Worm (Caenorhabditis elegans) whole organism, L4 larva: Measurements from ENCODE around the gene lin-52.

ENCODE experiments used
- D1046.2 ChIP-seq: fragments of 200-800 bp; sonication (Bioruptor generic); IDR thresholded peaks from 2 replicates; pipeline ENCODE4 v1.3.6; 2022; ENCODE audit warnings: missing genetic modification characterization, missing compliant biosample characterization
- F44E2.7 ChIP-seq: fragments of 200-800 bp; sonication (Bioruptor generic); IDR thresholded peaks from 2 replicates; pipeline ENCODE4 v2.1.2; 2022; ENCODE audit warnings: missing genetic modification characterization, missing compliant biosample characterization
- R02D3.7 ChIP-seq: fragments of 150-350 bp; sonication (generic microtip); optimal IDR thresholded peaks from 3 replicates; lab custom pipeline; 2014; ENCODE audit warnings: missing biosample characterization, missing genetic modification characterization
- T20F7.1 ChIP-seq: fragments of 200-800 bp; sonication (Bioruptor generic); optimal IDR thresholded peaks from 2 replicates; lab custom pipeline; 2018; ENCODE audit warnings: mild to moderate bottlenecking, missing genetic modification characterization, missing compliant biosample characterization
- Y105C5A.15 ChIP-seq: fragments of 200-800 bp; sonication (Bioruptor generic); IDR thresholded peaks from 2 replicates; pipeline ENCODE4 v1.3.6; 2022; ENCODE audit warnings: missing genetic modification characterization, missing compliant biosample characterization
- Y48G9A.11 ChIP-seq: fragments of 200-800 bp; sonication (Bioruptor generic); IDR thresholded peaks from 2 replicates; pipeline ENCODE4 v1.3.6; 2022; ENCODE audit warnings: missing genetic modification reagents, missing genetic modification characterization, missing compliant biosample characterization
- Y5F2A.4 ChIP-seq: fragments of 200-800 bp; sonication (Bioruptor generic); optimal IDR thresholded peaks from 2 replicates; lab custom pipeline; 2018; ENCODE audit warnings: mild to moderate bottlenecking, missing genetic modification characterization, missing compliant biosample characterization
- Y75B8A.6 ChIP-seq: fragments of 200-800 bp; sonication (Bioruptor generic); IDR thresholded peaks from 2 replicates; pipeline ENCODE4 v1.3.6; 2022; ENCODE audit warnings: missing genetic modification reagents, missing genetic modification characterization, missing compliant biosample characterization
- ZK337.2 ChIP-seq: fragments of 200-800 bp; sonication (Bioruptor generic); IDR thresholded peaks from 2 replicates; pipeline ENCODE4 v1.3.6; 2022; ENCODE audit warnings: missing genetic modification reagents, missing genetic modification characterization, missing compliant biosample characterization
- ZK546.5 ChIP-seq, 2 experiments: sonication (generic microtip); optimal IDR thresholded peaks; 2 replicates each; lab custom pipeline; 2017; ENCODE audit warnings: missing biosample characterization in 2 of 2, missing genetic modification characterization in 2 of 2
- aha-1 ChIP-seq: fragments of 150-350 bp; peaks from one replicate; lab custom pipeline; 2014; ENCODE audit warnings: missing biosample characterization, missing genetic modification characterization
- ama-1 ChIP-seq: fragments of 150-350 bp; optimal IDR thresholded peaks from 2 replicates; lab custom pipeline; 2014; ENCODE audit warnings: inconsistent platforms, mixed read lengths
- arid-1 ChIP-seq: fragments of 200-800 bp; sonication (Bioruptor generic); conservative IDR thresholded peaks from 2 replicates; pipeline ENCODE4 v1.3.6; 2022; ENCODE audit warnings: missing genetic modification reagents, missing genetic modification characterization, missing compliant biosample characterization
- ceh-20 ChIP-seq: fragments of 200-800 bp; sonication (Bioruptor generic); IDR thresholded peaks from 2 replicates; pipeline ENCODE4 v1.3.6; 2022; ENCODE audit warnings: missing genetic modification reagents, missing genetic modification characterization, missing compliant biosample characterization
- ceh-32 ChIP-seq: sonication (generic microtip); optimal IDR thresholded peaks from 2 replicates; lab custom pipeline; 2016; ENCODE audit warnings: mild to moderate bottlenecking, missing genetic modification characterization, missing compliant biosample characterization; ENCODE audit not compliant: poor library complexity
- ceh-44 ChIP-seq: fragments of 200-800 bp; sonication (Bioruptor generic); IDR thresholded peaks from 2 replicates; pipeline ENCODE4 v1.3.6; 2022; ENCODE audit warnings: missing genetic modification reagents, missing genetic modification characterization, missing compliant biosample characterization
- daf-8 ChIP-seq: fragments of 200-800 bp; sonication (Bioruptor generic); IDR thresholded peaks from 2 replicates; pipeline ENCODE4 v1.3.6; 2022; ENCODE audit warnings: missing genetic modification characterization, missing compliant biosample characterization
- dmd-6 ChIP-seq: fragments of 200-800 bp; sonication (Bioruptor generic); IDR thresholded peaks from 2 replicates; pipeline ENCODE4 v1.3.6; 2022; ENCODE audit warnings: missing genetic modification reagents, missing genetic modification characterization, missing compliant biosample characterization
- dmd-9 ChIP-seq: fragments of 200-800 bp; sonication (Bioruptor generic); IDR thresholded peaks from 2 replicates; pipeline ENCODE4 v1.3.6; 2022; ENCODE audit warnings: missing genetic modification reagents, missing genetic modification characterization, missing compliant biosample characterization
- dpl-1 ChIP-seq: fragments of 150-350 bp; optimal IDR thresholded peaks from 2 replicates; lab custom pipeline; 2014; ENCODE audit warnings: missing biosample characterization, missing genetic modification reagents, missing genetic modification characterization
- fkh-10 ChIP-seq: fragments of 150-350 bp; optimal IDR thresholded peaks from 2 replicates; lab custom pipeline; 2014; ENCODE audit warnings: missing biosample characterization, missing genetic modification reagents, missing genetic modification characterization
- gei-8 ChIP-seq: fragments of 200-800 bp; sonication (Bioruptor generic); optimal IDR thresholded peaks from 2 replicates; lab custom pipeline; 2018; ENCODE audit warnings: mild to moderate bottlenecking, missing genetic modification characterization, missing compliant biosample characterization
- hif-1 ChIP-seq, 2 experiments: sonication (generic microtip); optimal IDR thresholded peaks; 2 replicates each; lab custom pipeline; 2016 to 2017; ENCODE audit warnings: missing compliant biosample characterization in 2 of 2, missing genetic modification characterization in 2 of 2, missing genetic modification reagents in 2 of 2, missing genotype in 2 of 2, mild to moderate bottlenecking in 1 of 2
- lin-1 ChIP-seq: fragments of 200-800 bp; sonication (Bioruptor generic); IDR thresholded peaks from 2 replicates; pipeline ENCODE4 v1.3.6; 2022; ENCODE audit warnings: missing genetic modification reagents, missing genetic modification characterization, missing compliant biosample characterization
- lin-38 ChIP-seq: fragments of 200-800 bp; sonication (Bioruptor generic); IDR thresholded peaks from 2 replicates; pipeline ENCODE4 v1.3.6; 2022; ENCODE audit warnings: missing genetic modification reagents, missing genetic modification characterization, missing compliant biosample characterization
- lsy-2 ChIP-seq, 2 experiments: fragments of 150-350 bp in 1 of 2; sonication (generic microtip) in 1 of 2; optimal IDR thresholded peaks; 2 replicates each; lab custom pipeline; 2014 to 2017; ENCODE audit warnings: missing biosample characterization in 2 of 2, missing genetic modification characterization in 2 of 2
- madf-9 ChIP-seq: fragments of 200-800 bp; sonication (Bioruptor generic); conservative IDR thresholded peaks from 2 replicates; pipeline ENCODE4 v1.3.6; 2022; ENCODE audit warnings: missing genetic modification reagents, missing genetic modification characterization, missing compliant biosample characterization
- mdl-1 ChIP-seq, 2 experiments: fragments of 150-350 bp in 1 of 2; sonication (generic microtip) in 1 of 2; optimal IDR thresholded peaks; 2 replicates each; lab custom pipeline; 2014 to 2017; ENCODE audit warnings: missing biosample characterization in 2 of 2, missing genetic modification characterization in 2 of 2
- mep-1 ChIP-seq: fragments of 150-350 bp; sonication (generic microtip); optimal IDR thresholded peaks from 3 replicates; lab custom pipeline; 2014; ENCODE audit warnings: missing biosample characterization, missing genetic modification characterization
- mxl-2 ChIP-seq: fragments of 200-800 bp; sonication (Bioruptor generic); conservative IDR thresholded peaks from 2 replicates; pipeline ENCODE4 v1.3.6; 2022; ENCODE audit warnings: missing genetic modification reagents, missing genetic modification characterization, missing compliant biosample characterization
- mxl-3 ChIP-seq: fragments of 200-800 bp; sonication (Bioruptor generic); optimal IDR thresholded peaks from 2 replicates; lab custom pipeline; 2018; ENCODE audit warnings: mild to moderate bottlenecking, missing genetic modification characterization, missing compliant biosample characterization
- nhr-10 ChIP-seq: fragments of 150-350 bp; optimal IDR thresholded peaks from 2 replicates; lab custom pipeline; 2014; ENCODE audit warnings: missing biosample characterization, missing genetic modification characterization
- nhr-102 ChIP-seq: sonication (generic microtip); optimal IDR thresholded peaks from 2 replicates; lab custom pipeline; 2016; ENCODE audit warnings: mild to moderate bottlenecking, missing genetic modification characterization, moderate library complexity, missing compliant biosample characterization
- nhr-11 ChIP-seq: fragments of 150-350 bp; optimal IDR thresholded peaks from 2 replicates; lab custom pipeline; 2014; ENCODE audit warnings: missing biosample characterization, missing genetic modification characterization
- nhr-111 ChIP-seq: fragments of 200-800 bp; sonication (Bioruptor generic); optimal IDR thresholded peaks from 2 replicates; lab custom pipeline; 2018; ENCODE audit warnings: mild to moderate bottlenecking, missing genetic modification characterization, missing compliant biosample characterization
- nhr-237 ChIP-seq: sonication (generic microtip); optimal IDR thresholded peaks from 2 replicates; lab custom pipeline; 2017; ENCODE audit warnings: missing biosample characterization, missing genetic modification characterization
- nhr-41 ChIP-seq: fragments of 200-800 bp; sonication (Bioruptor generic); IDR thresholded peaks from 2 replicates; pipeline ENCODE4 v1.3.6; 2022; ENCODE audit warnings: missing genetic modification reagents, missing genetic modification characterization, missing compliant biosample characterization
- nhr-48 ChIP-seq: sonication (generic microtip); optimal IDR thresholded peaks from 2 replicates; lab custom pipeline; 2016; ENCODE audit warnings: mild to moderate bottlenecking, missing genetic modification characterization, missing compliant biosample characterization
- pha-4 ChIP-seq, 2 experiments: fragments of 150-350 bp in 1 of 2; fragments of 200-800 bp in 1 of 2; sonication (Bioruptor generic) in 1 of 2; IDR thresholded peaks in 1 of 2; optimal IDR thresholded peaks in 1 of 2; 2 replicates each; pipeline versions ENCODE4 v1.3.6 to Lab custom; 2014 to 2022; ENCODE audit warnings: missing genetic modification characterization in 2 of 2, missing genetic modification reagents in 2 of 2, missing biosample characterization in 1 of 2, missing compliant biosample characterization in 1 of 2
- pqm-1 ChIP-seq: sonication (generic microtip); optimal IDR thresholded peaks from 2 replicates; lab custom pipeline; 2017; ENCODE audit warnings: missing biosample characterization, missing genetic modification characterization
- saeg-2 ChIP-seq: fragments of 200-800 bp; sonication (Bioruptor generic); IDR thresholded peaks from 2 replicates; pipeline ENCODE4 v1.3.6; 2022; ENCODE audit warnings: missing genetic modification reagents, missing genetic modification characterization, missing compliant biosample characterization
- set-16 ChIP-seq: fragments of 200-800 bp; sonication (Bioruptor generic); IDR thresholded peaks from 2 replicates; pipeline ENCODE4 v1.3.6; 2022; ENCODE audit warnings: missing genetic modification reagents, missing genetic modification characterization, missing compliant biosample characterization
- skn-1 ChIP-seq: fragments of 150-350 bp; optimal IDR thresholded peaks from 2 replicates; lab custom pipeline; 2014; ENCODE audit warnings: missing biosample characterization, missing genetic modification characterization
- spr-3 ChIP-seq: fragments of 200-800 bp; sonication (Bioruptor generic); optimal IDR thresholded peaks from 2 replicates; lab custom pipeline; 2018; ENCODE audit warnings: mild to moderate bottlenecking, missing genetic modification characterization, missing compliant biosample characterization
- tra-1 ChIP-seq: fragments of 200-800 bp; sonication (Bioruptor generic); IDR thresholded peaks from 2 replicates; pipeline ENCODE4 v1.3.6; 2022; ENCODE audit warnings: missing genetic modification reagents, missing genetic modification characterization, missing compliant biosample characterization
- unc-130 ChIP-seq: sonication (generic microtip); optimal IDR thresholded peaks from 2 replicates; lab custom pipeline; 2016; ENCODE audit warnings: missing genetic modification reagents, missing genetic modification characterization, missing compliant biosample characterization
- zfp-2 ChIP-seq: sonication (generic microtip); optimal IDR thresholded peaks from 2 replicates; lab custom pipeline; 2016; ENCODE audit warnings: mild to moderate bottlenecking, missing genetic modification characterization, missing compliant biosample characterization
- zfp-3 ChIP-seq: fragments of 200-800 bp; sonication (Bioruptor generic); conservative IDR thresholded peaks from 2 replicates; pipeline ENCODE4 v1.3.6; 2022; ENCODE audit warnings: missing genetic modification reagents, missing genetic modification characterization, missing compliant biosample characterization
- zip-2 ChIP-seq: fragments of 150-350 bp; optimal IDR thresholded peaks from 2 replicates; lab custom pipeline; 2014; ENCODE audit warnings: missing biosample characterization, missing genetic modification characterization
- ztf-11 ChIP-seq: fragments of 150-350 bp; optimal IDR thresholded peaks from 2 replicates; lab custom pipeline; 2014; ENCODE audit warnings: missing biosample characterization, missing genetic modification characterization
- ztf-7 ChIP-seq: fragments of 150-350 bp; optimal IDR thresholded peaks from 2 replicates; lab custom pipeline; 2014; ENCODE audit warnings: missing biosample characterization, missing genetic modification characterization

The lin-52 gene

DNA sequence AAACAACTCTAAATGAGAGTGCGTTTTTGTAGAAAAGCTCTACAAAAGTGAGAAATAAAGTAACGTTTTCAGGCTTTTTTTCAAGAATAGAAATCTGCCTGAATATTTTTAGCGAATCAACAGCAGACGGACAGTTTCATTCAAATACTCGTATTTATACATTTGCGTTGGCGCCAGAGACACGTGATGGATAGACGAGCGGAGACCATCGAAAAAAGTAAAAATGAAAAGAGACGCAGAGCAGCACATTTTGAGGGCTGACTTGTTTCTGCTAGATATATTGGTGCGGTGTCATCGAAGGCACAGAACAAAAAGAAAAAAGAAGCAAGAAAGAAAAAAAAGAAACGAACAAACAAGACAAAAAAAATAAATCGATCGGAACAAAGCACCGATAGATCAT is 1.5 kb upstream of the lin-52 start (continued):
- 0 out of 2 replicates have a peak, but pooled peaks have one; percentile 49 for TF ChIP-seq Y75B8A.6 (GFP tag; lab: Robert Waterston, UW)
- 0 out of 2 replicates have a peak, but pooled peaks have one; percentile 45 for TF ChIP-seq lin-1 (GFP tag; lab: Robert Waterston, UW)
- TF ChIP-seq nhr-41 (GFP tag; lab: Robert Waterston, UW): no peak
- TF ChIP-seq ztf-7 (tag; lab: Kevin White, UChicago): no peak
- TF ChIP-seq dmd-6 (GFP tag; lab: Robert Waterston, UW): peak; percentile 21; the same call in 1 of the 2 replicates
- TF ChIP-seq hif-1 (tag; optimal IDR thresholded peaks at IDR 0.05; lab: Kevin White, UChicago): peak in 1 of 2 experiments; percentile 9
- no peak for TF ChIP-seq nhr-111
- peak; percentile 56; the same call in 1 of the 2 replicates for TF ChIP-seq ceh-20 (GFP tag; lab: Robert Waterston, UW)
- TF ChIP-seq dpl-1 (GFP tag; lab: Kevin White, UChicago): peak; percentile 5
- TF ChIP-seq ceh-32 (tag; lab: Kevin White, UChicago): no peak
- TF ChIP-seq zfp-2 (tag; lab: Kevin White, UChicago): no peak
- TF ChIP-seq unc-130: no peak
- peak; percentile 24 for TF ChIP-seq T20F7.1 (GFP tag; lab: Kevin White, UChicago)
- no peak for TF ChIP-seq dmd-9 (GFP tag; lab: Robert Waterston, UW)
- no peak for TF ChIP-seq Y48G9A.11 (GFP tag; lab: Robert Waterston, UW)
- TF ChIP-seq madf-9 (GFP tag; lab: Robert Waterston, UW): no peak
- TF ChIP-seq mep-1 (tag; lab: Kevin White, UChicago): peak; percentile 70
- no peak for TF ChIP-seq zip-2
- no peak for TF ChIP-seq daf-8
- TF ChIP-seq mdl-1 (tag; optimal IDR thresholded peaks at IDR 0.05; lab: Kevin White, UChicago): peak in 1 of 2 experiments; percentile 71
- peak; percentile 2 for TF ChIP-seq nhr-102
- TF ChIP-seq mxl-3: peak; percentile 21
- peak; percentile 27 for TF ChIP-seq nhr-11 (tag; lab: Kevin White, UChicago)
- TF ChIP-seq lsy-2 (tag; optimal IDR thresholded peaks at IDR 0.05; lab: Kevin White, UChicago): peak in 1 of 2 experiments; percentile 82
- TF ChIP-seq nhr-10 (tag; lab: Kevin White, UChicago): no peak
- no peak for TF ChIP-seq fkh-10 (GFP tag; lab: Kevin White, UChicago)
- no peak for TF ChIP-seq arid-1 (GFP tag; lab: Robert Waterston, UW)
- TF ChIP-seq lin-38 (GFP tag; lab: Robert Waterston, UW): peak; percentile 62
- TF ChIP-seq spr-3 (GFP tag; lab: Kevin White, UChicago): no peak
- TF ChIP-seq pha-4 (GFP tag; IDR thresholded peaks at IDR 0.05; lab: Robert Waterston, UW): peak; percentile 62; the same call in 1 of the 2 replicates
- no peak for TF ChIP-seq pha-4 (tag; optimal IDR thresholded peaks at IDR 0.05; lab: Kevin White, UChicago)
- no peak for TF ChIP-seq ztf-11 (tag; lab: Kevin White, UChicago)
- TF ChIP-seq gei-8 (GFP tag; lab: Kevin White, UChicago): no peak
- TF ChIP-seq nhr-48 (tag; lab: Kevin White, UChicago): no peak
- no peak for TF ChIP-seq saeg-2
- no peak for TF ChIP-seq F44E2.7 (GFP tag; lab: Robert Waterston, UW)
- TF ChIP-seq mxl-2: no peak
- TF ChIP-seq ZK546.5 (tag; optimal IDR thresholded peaks at IDR 0.05; lab: Kevin White, UChicago): no peak
- TF ChIP-seq ZK337.2 (GFP tag; lab: Robert Waterston, UW): no peak
- TF ChIP-seq set-16: no peak
- no peak for TF ChIP-seq Y5F2A.4 (GFP tag; lab: Kevin White, UChicago)
- TF ChIP-seq ceh-44 (GFP tag; lab: Robert Waterston, UW): no peak
- TF ChIP-seq skn-1 (tag; lab: Kevin White, UChicago): no peak
- TF ChIP-seq D1046.2 (GFP tag; lab: Robert Waterston, UW): no peak
- no peak for TF ChIP-seq Y105C5A.15
- no peak for TF ChIP-seq pqm-1 (tag; lab: Kevin White, UChicago)
- TF ChIP-seq zfp-3 (GFP tag; lab: Robert Waterston, UW): 0 out of 2 replicates have a peak, but pooled peaks have one; percentile 63
- peak; percentile 66 for TF ChIP-seq ama-1
- TF ChIP-seq tra-1 (GFP tag; lab: Robert Waterston, UW): no peak
- no peak for TF ChIP-seq R02D3.7 (tag; lab: Kevin White, UChicago)
- TF ChIP-seq nhr-237 (tag; lab: Kevin White, UChicago): no peak
- peak; percentile 87 for TF ChIP-seq aha-1 (tag; lab: Kevin White, UChicago)
